Worm (Caenorhabditis elegans): ENCODE results near the gene Y55D5A.3.

Gene Y55D5A.3

ce11 chrIII:2966462-2966861, 9.1 kb downstream of the Y55D5A.3 start (continued):
- no peak for TF ChIP-seq zfp-2 (tag; optimal IDR thresholded peaks at IDR 0.05)
- no peak for TF ChIP-seq F10B5.3 (tag; optimal IDR thresholded peaks at IDR 0.05)
- TF ChIP-seq unc-62 (GFP tag; optimal IDR thresholded peaks at IDR 0.05 in 1 of 2): peak in 1 of 2 experiments; percentile 90
- TF ChIP-seq unc-62 (tag; optimal IDR thresholded peaks at IDR 0.05): no peak
- no peak for TF ChIP-seq F49E8.2 (tag; optimal IDR thresholded peaks at IDR 0.05; ENCODE audit: borderline replicate concordance)
- peak; percentile 35 for TF ChIP-seq nhr-11 (tag; optimal IDR thresholded peaks at IDR 0.05)
- peak; percentile 16; the same call in 1 of the 2 replicates for TF ChIP-seq T26A8.4 (GFP tag; IDR thresholded peaks at IDR 0.05)
- no peak for TF ChIP-seq spr-3 (GFP tag; optimal IDR thresholded peaks at IDR 0.05)
- no peak for TF ChIP-seq zip-2 (tag; optimal IDR thresholded peaks at IDR 0.05)
- TF ChIP-seq ZK546.5 (tag; optimal IDR thresholded peaks at IDR 0.05): no peak
- TF ChIP-seq aha-1 (tag): no peak
- TF ChIP-seq Y105C5A.15 (GFP tag; IDR thresholded peaks at IDR 0.05): no peak
- no peak for TF ChIP-seq ces-1 (GFP tag; optimal IDR thresholded peaks at IDR 0.05)
- no peak for TF ChIP-seq tag-97 (GFP tag; IDR thresholded peaks at IDR 0.05)
- peak; percentile 72 for TF ChIP-seq unc-130 (GFP tag; optimal IDR thresholded peaks at IDR 0.05)

DNA sequence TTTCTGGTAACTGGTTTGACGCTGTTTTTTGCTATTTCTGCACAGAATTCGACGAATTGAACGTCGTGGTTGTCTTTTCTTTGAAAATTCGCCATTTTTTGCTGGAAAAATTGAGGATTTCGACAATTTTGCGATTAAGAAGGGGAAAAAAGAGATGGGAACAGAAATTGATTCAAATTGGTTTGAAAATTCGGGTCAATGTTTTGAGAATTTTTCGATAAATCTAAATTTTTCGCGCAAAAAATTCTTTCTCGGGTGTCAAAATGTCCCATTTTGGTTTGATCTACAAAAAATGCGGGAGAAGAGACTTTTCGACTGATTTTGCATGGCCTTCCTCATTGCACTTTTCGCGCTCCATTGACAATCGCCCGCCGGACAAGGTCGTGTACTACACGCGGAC, 10.1 kb downstream of the Y55D5A.3 start, which contains the start of gene H05C05.2:
H05C05.2 (minus strand) TSS at position 101 of the 400 bp plus-strand sequence.
- no peak for TF ChIP-seq daf-19 (GFP tag; conservative IDR thresholded peaks at IDR 0.05)
- no peak for TF ChIP-seq zip-11 (GFP tag; IDR thresholded peaks at IDR 0.05)
- TF ChIP-seq lin-13 (GFP tag; optimal IDR thresholded peaks at IDR 0.05): no peak
- no peak for TF ChIP-seq ceh-82 (tag; optimal IDR thresholded peaks at IDR 0.05)
- no peak for TF ChIP-seq rbr-2 (tag; optimal IDR thresholded peaks at IDR 0.05)
- TF ChIP-seq Y75B8A.6 (GFP tag; IDR thresholded peaks at IDR 0.05): no peak
- no peak for TF ChIP-seq ZK337.2 (GFP tag; IDR thresholded peaks at IDR 0.05)
- TF ChIP-seq nhr-41 (GFP tag; IDR thresholded peaks at IDR 0.05): no peak
- TF ChIP-seq ceh-44 (GFP tag; IDR thresholded peaks at IDR 0.05): no peak
- no peak for TF ChIP-seq nhr-111 (GFP tag; optimal IDR thresholded peaks at IDR 0.05)

- TF ChIP-seq ceh-28 (tag; optimal IDR thresholded peaks at IDR 0.05) (peak; percentile 80), lin-38 (GFP tag; IDR thresholded peaks at IDR 0.05) (0 out of 2 replicates have a peak, but pooled peaks have one; percentile 8)
Observed at ce11 chrIII:2962878-2963540, 12.6 kb downstream of the Y55D5A.3 start.

DNA sequence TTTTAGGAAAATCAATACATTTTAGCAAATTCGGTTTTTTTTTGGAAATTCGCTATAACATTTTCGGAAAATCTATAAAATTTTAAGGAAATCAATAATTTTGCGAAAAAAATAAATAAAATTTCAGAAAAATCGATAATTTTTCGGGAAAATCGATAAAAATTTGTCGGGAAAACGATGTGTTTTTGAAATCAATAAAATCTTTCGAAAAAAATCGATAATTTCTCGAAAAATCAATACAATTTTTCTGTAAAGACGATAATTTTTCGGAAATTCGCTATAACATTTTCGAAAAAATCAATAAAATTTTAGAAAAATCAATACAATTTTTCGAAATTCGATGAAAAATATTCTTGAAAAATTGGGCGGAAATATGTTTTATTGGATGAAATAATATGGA, 13.7 kb downstream of the Y55D5A.3 start:
- TF ChIP-seq ceh-62 (tag; optimal IDR thresholded peaks at IDR 0.05) (no peak), nhr-28 (tag; optimal IDR thresholded peaks at IDR 0.05) (no peak), ztf-7 (tag; optimal IDR thresholded peaks at IDR 0.05) (no peak), nhr-25 (tag; optimal IDR thresholded peaks at IDR 0.05; ENCODE audit: borderline replicate concordance, insufficient read depth) (no peak), pqm-1 (tag; optimal IDR thresholded peaks at IDR 0.05) (no peak), nhr-41 (GFP tag; IDR thresholded peaks at IDR 0.05) (no peak), dve-1 (tag; optimal IDR thresholded peaks at IDR 0.05; ENCODE audit: insufficient read depth) (no peak), nhr-111 (GFP tag; optimal IDR thresholded peaks at IDR 0.05) (no peak), gei-8 (GFP tag; optimal IDR thresholded peaks at IDR 0.05) (no peak), unc-62 (GFP tag; optimal IDR thresholded peaks at IDR 0.05 in 1 of 2) (peak in 1 of 2 experiments; percentile 22), unc-62 (tag; optimal IDR thresholded peaks at IDR 0.05) (no peak), dmd-8 (GFP tag; IDR thresholded peaks at IDR 0.05) (no peak), dmd-9 (GFP tag; IDR thresholded peaks at IDR 0.05) (no peak), zfp-2 (tag; optimal IDR thresholded peaks at IDR 0.05) (no peak), lim-7 (GFP tag; IDR thresholded peaks at IDR 0.05) (no peak), ceh-28 (tag; optimal IDR thresholded peaks at IDR 0.05) (peak; percentile 70)

Data from whole organism, L4 larva.